Fruit fly (Drosophila melanogaster) whole organism, prepupa: ENCODE data around the gene blp.
A peak's percentile ranks its signal among the peaks of the same experiment; 100 is the strongest.

ENCODE experiments used
- CG1621 ChIP-seq: fragments of 200-800 bp; sonication (Bioruptor generic); optimal IDR thresholded peaks from 3 replicates; lab custom pipeline; 2018; ENCODE audit warnings: missing biosample characterization, mild to moderate bottlenecking, missing genetic modification characterization
- CG6163 ChIP-seq: fragments of 200-800 bp; sonication (Bioruptor generic); IDR thresholded peaks from 3 replicates; pipeline ENCODE4 v1.3.6; 2022; ENCODE audit warnings: missing biosample characterization, missing genetic modification characterization
- Eip93F ChIP-seq: fragments of 200-800 bp; sonication (Bioruptor generic); optimal IDR thresholded peaks from 2 replicates; lab custom pipeline; 2016; ENCODE audit warnings: missing biosample characterization, mild to moderate bottlenecking, missing genetic modification characterization
- Ets21C ChIP-seq: fragments of 200-800 bp; sonication (Bioruptor generic); optimal IDR thresholded peaks from 3 replicates; lab custom pipeline; 2016; ENCODE audit warnings: missing biosample characterization, missing genetic modification characterization
- Ets96B ChIP-seq: fragments of 200-800 bp; optimal IDR thresholded peaks from 2 replicates; lab custom pipeline; 2019; ENCODE audit warnings: missing biosample characterization, mild to moderate bottlenecking, missing genetic modification characterization, moderate library complexity
- Smox ChIP-seq: fragments of 200-800 bp; sonication (Bioruptor generic); optimal IDR thresholded peaks from 3 replicates; lab custom pipeline; 2016; ENCODE audit warnings: missing biosample characterization, missing genetic modification characterization
- dsx ChIP-seq: fragments of 200-800 bp; optimal IDR thresholded peaks from 3 replicates; lab custom pipeline; 2019; ENCODE audit warnings: missing biosample characterization, mild to moderate bottlenecking, missing genetic modification characterization, moderate library complexity; ENCODE audit not compliant: poor library complexity, severe bottlenecking
- salr ChIP-seq, 2 experiments: fragments of 200-800 bp; sonication (Bioruptor generic); optimal IDR thresholded peaks; 3 replicates each; lab custom pipeline; 2016 to 2018; ENCODE audit warnings: missing biosample characterization in 2 of 2, missing genetic modification characterization in 2 of 2, mild to moderate bottlenecking in 1 of 2
- spab ChIP-seq: fragments of 200-800 bp; sonication (Bioruptor generic); optimal IDR thresholded peaks from 2 replicates; lab custom pipeline; 2017; ENCODE audit warnings: missing biosample characterization, mild to moderate bottlenecking, missing genetic modification characterization, missing genetic modification reagents

DNA sequence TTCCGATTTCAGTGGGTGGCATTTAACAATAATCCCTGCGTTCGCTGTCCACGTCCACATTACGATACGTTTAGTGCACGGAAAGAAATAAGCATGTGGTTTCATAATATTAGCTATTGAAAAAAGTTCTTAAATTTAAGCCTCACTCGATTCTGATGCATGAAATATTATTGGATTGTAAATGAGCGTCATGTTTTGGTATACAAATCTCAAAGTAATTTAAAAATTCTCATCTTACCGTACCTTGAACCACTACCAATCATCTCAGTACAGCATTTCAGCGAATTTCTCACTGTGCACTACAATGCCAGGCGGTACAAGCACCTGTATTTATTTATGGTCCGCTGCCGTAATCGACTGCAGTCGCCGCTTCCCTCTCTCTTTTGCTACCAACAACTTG is 40.6 kb downstream of the blp start:
- TF ChIP-seq Eip93F, result no peak
- peak; percentile 77 for TF ChIP-seq Ets96B (tag; lab: Kevin White, UChicago)
- peak; percentile 72 for TF ChIP-seq Ets21C (GFP tag; lab: Kevin White, UChicago)
- peak; percentile 60 for TF ChIP-seq spab (GFP tag; lab: Kevin White, UChicago)
- TF ChIP-seq salr (GFP tag; optimal IDR thresholded peaks at IDR 0.05; lab: Kevin White, UChicago), result peak; percentile 57 to 87
- no peak for TF ChIP-seq CG6163
- peak; percentile 79 for TF ChIP-seq Smox (GFP tag; lab: Kevin White, UChicago)
- no peak for TF ChIP-seq CG1621 (tag; lab: Kevin White, UChicago)
- TF ChIP-seq dsx (GFP tag; lab: Kevin White, UChicago), result no peak
